Fruit fly (Drosophila melanogaster) whole organism, embryonic: ENCODE measurements around the gene CG5390.

ENCODE experiments used
- Abd-B ChIP-seq: fragments of 200-800 bp; sonication (Bioruptor generic); optimal IDR thresholded peaks from 2 replicates; lab custom pipeline; 2018; ENCODE audit warnings: missing biosample characterization, mild to moderate bottlenecking, missing genetic modification characterization, moderate library complexity
- CG10462 ChIP-seq: fragments of 200-800 bp; sonication (Bioruptor generic); optimal IDR thresholded peaks from 2 replicates; lab custom pipeline; 2016; ENCODE audit warnings: missing biosample characterization, missing genetic modification characterization
- CG11504 ChIP-seq: fragments of 200-800 bp; sonication (Bioruptor generic); optimal IDR thresholded peaks from 3 replicates; lab custom pipeline; 2019; ENCODE audit warnings: missing biosample characterization, mild to moderate bottlenecking, missing genetic modification characterization, moderate library complexity
- CG13624 ChIP-seq: fragments of 200-800 bp; sonication (Bioruptor generic); optimal IDR thresholded peaks from 2 replicates; lab custom pipeline; 2016; ENCODE audit warnings: missing biosample characterization, missing genetic modification characterization
- CG14014 ChIP-seq: fragments of 200-800 bp; sonication (Bioruptor generic); IDR thresholded peaks from 2 replicates; pipeline ENCODE4 v1.3.6; 2022; ENCODE audit warnings: missing biosample characterization, missing genetic modification characterization
- CG15601 ChIP-seq: fragments of 200-800 bp; sonication (Bioruptor generic); optimal IDR thresholded peaks from 3 replicates; lab custom pipeline; 2019; ENCODE audit warnings: missing biosample characterization, mild to moderate bottlenecking, missing genetic modification characterization, moderate library complexity
- CG15696 ChIP-seq: fragments of 200-800 bp; sonication (Bioruptor generic); optimal IDR thresholded peaks from 2 replicates; lab custom pipeline; 2019; ENCODE audit warnings: missing biosample characterization, mild to moderate bottlenecking, missing genetic modification characterization, moderate library complexity
- CG1602 ChIP-seq: fragments of 200-800 bp; sonication (Bioruptor generic); optimal IDR thresholded peaks from 3 replicates; lab custom pipeline; 2016; ENCODE audit warnings: missing biosample characterization, missing genetic modification characterization
- CG1647 ChIP-seq: fragments of 200-800 bp; sonication (Bioruptor generic); optimal IDR thresholded peaks from 3 replicates; lab custom pipeline; 2016; ENCODE audit warnings: missing biosample characterization, missing genetic modification characterization
- CG16815 ChIP-seq: fragments of 200-800 bp; sonication (Bioruptor generic); optimal IDR thresholded peaks from 3 replicates; lab custom pipeline; 2017; ENCODE audit warnings: missing biosample characterization, mild to moderate bottlenecking, missing genetic modification characterization
- CG18262 ChIP-seq: fragments of 200-800 bp; optimal IDR thresholded peaks from 3 replicates; lab custom pipeline; 2019; ENCODE audit warnings: missing biosample characterization, mild to moderate bottlenecking, missing genetic modification characterization, moderate library complexity
- CG18619 ChIP-seq: fragments of 200-800 bp; sonication (Bioruptor generic); optimal IDR thresholded peaks from 3 replicates; lab custom pipeline; 2017; ENCODE audit warnings: missing biosample characterization, mild to moderate bottlenecking, missing genetic modification characterization
- CG33213 ChIP-seq: fragments of 200-800 bp; sonication (Bioruptor generic); optimal IDR thresholded peaks from 3 replicates; lab custom pipeline; 2016; ENCODE audit warnings: missing biosample characterization, missing genetic modification characterization
- CG4730 ChIP-seq: fragments of 200-800 bp; sonication (Bioruptor generic); IDR thresholded peaks from 2 replicates; pipeline ENCODE4 v1.3.6; 2022; ENCODE audit warnings: missing biosample characterization, missing genetic modification characterization
- CG6791 ChIP-seq: fragments of 200-800 bp; sonication (Bioruptor generic); IDR thresholded peaks from 3 replicates; pipeline ENCODE4 v1.3.6; 2022; ENCODE audit warnings: missing biosample characterization, missing genetic modification characterization; ENCODE audit not compliant: partially characterized antibody
- Drgx ChIP-seq: fragments of 200-800 bp; sonication (Bioruptor generic); IDR thresholded peaks from 2 replicates; pipeline ENCODE4 v1.3.6; 2022; ENCODE audit warnings: missing biosample characterization, missing genetic modification characterization
- Ets65A ChIP-seq: fragments of 200-800 bp; sonication (Bioruptor generic); peaks from one replicate; lab custom pipeline; 2016; ENCODE audit warnings: missing biosample characterization, missing genetic modification characterization
- Gug ChIP-seq: fragments of 200-800 bp; sonication (Bioruptor generic); IDR thresholded peaks from 4 replicates; pipeline ENCODE4 v1.3.6; 2022; ENCODE audit warnings: missing biosample characterization, missing genetic modification characterization
- H2.0 ChIP-seq: fragments of 200-800 bp; sonication (Bioruptor generic); IDR thresholded peaks from 2 replicates; pipeline ENCODE4 v1.3.6; 2022; ENCODE audit warnings: missing biosample characterization, missing genetic modification characterization
- NK7.1 ChIP-seq: fragments of 200-800 bp; sonication (Bioruptor generic); optimal IDR thresholded peaks from 3 replicates; lab custom pipeline; 2016; ENCODE audit warnings: missing biosample characterization, missing genetic modification characterization
- Opbp ChIP-seq: fragments of 200-800 bp; sonication (Bioruptor generic); IDR thresholded peaks from 3 replicates; pipeline ENCODE4 v1.3.6; 2022; ENCODE audit warnings: missing biosample characterization, missing genetic modification characterization; ENCODE audit not compliant: partially characterized antibody
- Poxn ChIP-seq: fragments of 200-800 bp; sonication (Bioruptor generic); IDR thresholded peaks from 2 replicates; pipeline ENCODE4 v1.3.6; 2022; ENCODE audit warnings: missing biosample characterization, missing genetic modification characterization
- Trl ChIP-seq, 3 experiments: fragments of >200 bp in 2 of 3; fragments of 200-800 bp in 1 of 3; sonication (Bioruptor generic) in 1 of 3; optimal IDR thresholded peaks; 2 replicates in 1 of 3; 3 replicates in 2 of 3; lab custom pipeline; 2016 to 2017; ENCODE audit warnings: missing biosample characterization in 1 of 3, missing genetic modification characterization in 1 of 3
- YL-1 ChIP-seq: fragments of 200-800 bp; sonication (Bioruptor generic); optimal IDR thresholded peaks from 3 replicates; lab custom pipeline; 2017; ENCODE audit warnings: missing biosample characterization, mild to moderate bottlenecking, missing genetic modification characterization
- bcd ChIP-seq: fragments of 200-800 bp; sonication (Bioruptor generic); optimal IDR thresholded peaks from 2 replicates; lab custom pipeline; 2017; ENCODE audit warnings: missing biosample characterization, mild to moderate bottlenecking, missing genetic modification characterization
- exex ChIP-seq: fragments of 200-800 bp; sonication (Bioruptor generic); optimal IDR thresholded peaks from 4 replicates; lab custom pipeline; 2018; ENCODE audit warnings: missing biosample characterization, mild to moderate bottlenecking, missing genetic modification characterization, moderate library complexity
- eyg ChIP-seq: fragments of 200-800 bp; sonication (Bioruptor generic); optimal IDR thresholded peaks from 3 replicates; lab custom pipeline; 2016; ENCODE audit warnings: missing biosample characterization, missing genetic modification characterization
- ftz-f1 ChIP-seq: fragments of 200-800 bp; sonication (Bioruptor generic); optimal IDR thresholded peaks from 2 replicates; lab custom pipeline; 2016; ENCODE audit warnings: missing biosample characterization, missing genetic modification characterization
- ham ChIP-seq: fragments of 200-800 bp; sonication (Bioruptor generic); IDR thresholded peaks from 2 replicates; pipeline ENCODE4 v1.3.6; 2022; ENCODE audit warnings: missing biosample characterization, missing genetic modification characterization
- hb ChIP-seq: fragments of 200-800 bp; sonication (Bioruptor generic); IDR thresholded peaks from 3 replicates; pipeline ENCODE4 v1.3.6; 2022; ENCODE audit warnings: missing biosample characterization, missing genetic modification characterization; ENCODE audit not compliant: partially characterized antibody
- her ChIP-seq: fragments of 200-800 bp; sonication (Bioruptor generic); optimal IDR thresholded peaks from 2 replicates; lab custom pipeline; 2016; ENCODE audit warnings: missing biosample characterization, missing genetic modification characterization
- hkb ChIP-seq, 2 experiments: fragments of 200-800 bp in 1 of 2; fragments of >200 bp in 1 of 2; sonication (Bioruptor generic) in 1 of 2; IDR thresholded peaks in 1 of 2; optimal IDR thresholded peaks in 1 of 2; 2 replicates each; pipeline versions ENCODE4 v1.3.6 to Lab custom; 2017 to 2022; ENCODE audit warnings: missing biosample characterization in 1 of 2, missing genetic modification characterization in 1 of 2
- lilli ChIP-seq: fragments of 200-800 bp; sonication (Bioruptor generic); optimal IDR thresholded peaks from 3 replicates; lab custom pipeline; 2016; ENCODE audit warnings: missing biosample characterization, missing genetic modification characterization
- lola ChIP-seq, 3 experiments: fragments of >200 bp in 2 of 3; fragments of 200-800 bp in 1 of 3; sonication (Bioruptor generic) in 1 of 3; optimal IDR thresholded peaks; 2 replicates each; lab custom pipeline; 2017 to 2019; ENCODE audit warnings: missing biosample characterization in 3 of 3, missing genetic modification characterization in 3 of 3, mild to moderate bottlenecking in 1 of 3, moderate library complexity in 1 of 3
- lov ChIP-seq, 2 experiments: fragments of 200-800 bp in 1 of 2; fragments of >200 bp in 1 of 2; sonication (Bioruptor generic) in 1 of 2; IDR thresholded peaks in 1 of 2; optimal IDR thresholded peaks in 1 of 2; 2 replicates in 1 of 2; 3 replicates in 1 of 2; pipeline versions ENCODE4 v1.3.6 to Lab custom; 2017 to 2022; ENCODE audit warnings: missing biosample characterization in 1 of 2, missing genetic modification characterization in 1 of 2
- nerfin-1 ChIP-seq: fragments of 200-800 bp; sonication (Bioruptor generic); optimal IDR thresholded peaks from 3 replicates; lab custom pipeline; 2019; ENCODE audit warnings: missing biosample characterization, mild to moderate bottlenecking, missing genetic modification characterization, moderate library complexity
- nerfin-2 ChIP-seq: fragments of 200-800 bp; sonication (Bioruptor generic); IDR thresholded peaks from 2 replicates; pipeline ENCODE4 v1.3.6; 2022; ENCODE audit warnings: missing biosample characterization, missing genetic modification characterization; ENCODE audit not compliant: partially characterized antibody
- pfk ChIP-seq: fragments of 200-800 bp; sonication (Bioruptor generic); optimal IDR thresholded peaks from 2 replicates; lab custom pipeline; 2018; ENCODE audit warnings: missing biosample characterization, mild to moderate bottlenecking, missing genetic modification characterization, moderate library complexity
- phol ChIP-seq: fragments of 200-800 bp; sonication (Bioruptor generic); optimal IDR thresholded peaks from 3 replicates; lab custom pipeline; 2018; ENCODE audit warnings: missing biosample characterization, mild to moderate bottlenecking, missing genetic modification characterization, moderate library complexity
- sim ChIP-seq: fragments of 200-800 bp; sonication (Bioruptor generic); IDR thresholded peaks from 2 replicates; pipeline ENCODE4 v1.3.6; 2022; ENCODE audit warnings: missing biosample characterization, missing genetic modification characterization
- sna ChIP-seq: fragments of 200-800 bp; sonication (Bioruptor generic); IDR thresholded peaks from 2 replicates; pipeline ENCODE4 v1.3.6; 2022; ENCODE audit warnings: missing biosample characterization, missing genetic modification characterization; ENCODE audit not compliant: partially characterized antibody
- tap ChIP-seq: fragments of 200-800 bp; optimal IDR thresholded peaks from 3 replicates; lab custom pipeline; 2019; ENCODE audit warnings: missing biosample characterization, mild to moderate bottlenecking, missing genetic modification characterization, moderate library complexity
- tio ChIP-seq: fragments of 200-800 bp; sonication (Bioruptor generic); optimal IDR thresholded peaks from 2 replicates; lab custom pipeline; 2017; ENCODE audit warnings: missing biosample characterization, missing genetic modification characterization, inconsistent platforms
- tx ChIP-seq: fragments of 200-800 bp; sonication (Bioruptor generic); optimal IDR thresholded peaks from 2 replicates; lab custom pipeline; 2016; ENCODE audit warnings: missing biosample characterization, missing genetic modification characterization
- wdn ChIP-seq: fragments of 200-800 bp; sonication (Bioruptor generic); IDR thresholded peaks from 2 replicates; pipeline ENCODE4 v1.3.6; 2022; ENCODE audit warnings: missing biosample characterization, missing genetic modification characterization
- wor ChIP-seq: fragments of 200-800 bp; sonication (Bioruptor generic); IDR thresholded peaks from 2 replicates; pipeline ENCODE4 v1.3.6; 2022; ENCODE audit warnings: missing biosample characterization, missing genetic modification characterization
- zfh1 ChIP-seq: fragments of 200-800 bp; sonication (Bioruptor generic); IDR thresholded peaks from 3 replicates; pipeline ENCODE4 v1.3.6; 2022; ENCODE audit warnings: missing biosample characterization, missing genetic modification characterization

CG5390 gene

DNA sequence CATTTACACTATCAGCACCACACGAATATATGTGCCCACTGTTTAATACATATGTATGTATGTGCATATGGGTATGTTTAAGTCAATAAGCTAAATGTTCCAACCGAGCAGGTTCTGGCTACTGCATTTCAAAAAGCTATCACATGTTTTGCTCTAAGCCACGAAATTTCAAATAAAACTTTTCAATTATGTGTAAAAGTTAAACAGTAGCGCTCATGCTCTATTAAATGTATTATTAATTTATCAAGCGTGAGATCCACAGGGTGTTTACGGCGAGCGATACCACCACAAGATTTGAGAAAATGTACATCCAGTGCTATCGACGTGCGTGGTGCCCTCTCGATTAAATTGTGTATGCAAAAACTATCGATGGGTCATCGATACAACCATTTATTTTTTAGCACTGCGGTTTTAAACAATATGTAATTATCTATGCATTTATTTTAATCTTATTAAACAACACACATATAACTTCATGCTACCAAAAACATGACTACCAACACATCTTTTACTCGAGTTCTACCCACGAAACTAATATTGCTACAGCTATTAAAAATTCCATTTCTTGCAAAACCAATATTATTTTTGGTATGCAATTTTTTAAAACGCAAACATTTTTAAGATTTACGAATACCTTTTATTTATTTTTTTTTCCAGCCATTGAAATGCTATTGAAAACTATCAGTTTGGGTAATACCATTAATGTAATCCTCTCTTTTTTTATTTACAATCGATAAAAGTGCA, 45.5 kb downstream of the CG5390 start, which contains the start of gene Pten (continued):
- peak; percentile 87; the same call in 2 of the 3 replicates for TF ChIP-seq hb (GFP tag; lab: Robert Waterston, UW)
- TF ChIP-seq zfh1 (GFP tag; lab: Robert Waterston, UW), result peak; percentile 58; the same call in 2 of the 3 replicates
- peak; percentile 84 for TF ChIP-seq CG18262
- peak; percentile 89 for TF ChIP-seq nerfin-2 (GFP tag; lab: Robert Waterston, UW)
- TF ChIP-seq Poxn (GFP tag; lab: Robert Waterston, UW), result no peak
- peak; percentile 38 for TF ChIP-seq CG1647 (GFP tag; lab: Kevin White, UChicago)
- TF ChIP-seq CG11504 (tag; lab: Kevin White, UChicago), result no peak
- TF ChIP-seq CG10462 (GFP tag; lab: Kevin White, UChicago), result peak; percentile 60
- TF ChIP-seq CG15601 (tag; lab: Kevin White, UChicago), result no peak
- no peak for TF ChIP-seq ftz-f1 (GFP tag; lab: Kevin White, UChicago)
- no peak for TF ChIP-seq hkb (optimal IDR thresholded peaks at IDR 0.05; lab: Kevin White, UChicago)
- peak; percentile 59; the same call in 1 of the 2 replicates for TF ChIP-seq hkb (GFP tag; IDR thresholded peaks at IDR 0.05; lab: Robert Waterston, UW)
- peak; percentile 39 for TF ChIP-seq NK7.1 (GFP tag; lab: Kevin White, UChicago)
- TF ChIP-seq her (GFP tag; lab: Kevin White, UChicago), result no peak
- no peak for TF ChIP-seq exex (tag; lab: Kevin White, UChicago)
- no peak; the same call in 1 of the 2 replicates for TF ChIP-seq H2.0 (GFP tag; lab: Robert Waterston, UW)
- TF ChIP-seq Drgx (GFP tag; lab: Robert Waterston, UW), result no peak
- TF ChIP-seq bcd (GFP tag; lab: Kevin White, UChicago), result no peak
- TF ChIP-seq lov (optimal IDR thresholded peaks at IDR 0.05; lab: Kevin White, UChicago), result no peak
- TF ChIP-seq lov (GFP tag; IDR thresholded peaks at IDR 0.05; lab: Robert Waterston, UW), result no peak
- TF ChIP-seq lola (GFP tag; optimal IDR thresholded peaks at IDR 0.05; lab: Kevin White, UChicago), result peak in 1 of 3 experiments; percentile 84
- peak; percentile 79 for TF ChIP-seq YL-1 (GFP tag; lab: Kevin White, UChicago)
- TF ChIP-seq CG18619 (GFP tag; lab: Kevin White, UChicago), result no peak
- TF ChIP-seq nerfin-1, result peak; percentile 48
- TF ChIP-seq ham, result no peak
- no peak for TF ChIP-seq Abd-B (GFP tag; lab: Kevin White, UChicago)
- TF ChIP-seq Ets65A (GFP tag; lab: Kevin White, UChicago), result peak; percentile 95
- peak; percentile 85 for TF ChIP-seq phol (tag; lab: Kevin White, UChicago)
- TF ChIP-seq wdn (GFP tag; lab: Robert Waterston, UW), result 0 out of 2 replicates have a peak, but pooled peaks have one; percentile 21
- TF ChIP-seq Trl (optimal IDR thresholded peaks at IDR 0.05; lab: Kevin White, UChicago), result no peak
- peak; percentile 78 for TF ChIP-seq Trl (GFP tag; optimal IDR thresholded peaks at IDR 0.05; lab: Kevin White, UChicago)
- peak; percentile 69 for TF ChIP-seq lilli (GFP tag; lab: Kevin White, UChicago)
- peak; percentile 64 for TF ChIP-seq CG1602 (GFP tag; lab: Kevin White, UChicago)
- TF ChIP-seq CG13624 (GFP tag; lab: Kevin White, UChicago), result peak; percentile 51
- peak; percentile 93 for TF ChIP-seq CG6791 (GFP tag; lab: Robert Waterston, UW)
- no peak for TF ChIP-seq tio (GFP tag; lab: Kevin White, UChicago)
- TF ChIP-seq CG16815, result no peak
- peak; percentile 61 for TF ChIP-seq pfk (GFP tag; lab: Kevin White, UChicago)
- peak; percentile 64 for TF ChIP-seq tx
- peak; percentile 43 for TF ChIP-seq eyg (GFP tag; lab: Kevin White, UChicago)
- TF ChIP-seq CG33213 (GFP tag; lab: Kevin White, UChicago), result peak; percentile 57
- no peak for TF ChIP-seq sim (GFP tag; lab: Robert Waterston, UW)
- peak; percentile 91; the same call in 2 of the 3 replicates for TF ChIP-seq Opbp (GFP tag; lab: Robert Waterston, UW)
- no peak for TF ChIP-seq tap (tag; lab: Kevin White, UChicago)
- no peak for TF ChIP-seq CG4730
- peak; percentile 79; the same call in 1 of the 2 replicates for TF ChIP-seq sna (GFP tag; lab: Robert Waterston, UW)
- no peak for TF ChIP-seq wor (GFP tag; lab: Robert Waterston, UW)
- peak; percentile 61; the same call in 1 of the 2 replicates for TF ChIP-seq CG14014 (GFP tag; lab: Robert Waterston, UW)
- TF ChIP-seq CG15696, result peak; percentile 63
- TF ChIP-seq Gug (GFP tag; lab: Robert Waterston, UW), result no peak; the same call in 3 of the 4 replicates
